Worm (Caenorhabditis elegans) whole organism, L4/young adult: ENCODE measurements around the gene srj-9.

Experiments used
- W03F9.2 ChIP-seq: fragments of 150-350 bp; optimal IDR thresholded peaks from 2 replicates; lab custom pipeline; 2014; ENCODE audit warnings: missing biosample characterization, missing genetic modification characterization
- dao-5 ChIP-seq: sonication (generic microtip); optimal IDR thresholded peaks from 2 replicates; lab custom pipeline; 2016; ENCODE audit warnings: missing genotype, missing genetic modification characterization, moderate library complexity, missing compliant biosample characterization
- him-1 ChIP-seq: sonication (generic microtip); optimal IDR thresholded peaks from 2 replicates; lab custom pipeline; 2016; ENCODE audit warnings: missing genotype, missing genetic modification reagents, missing genetic modification characterization, missing compliant biosample characterization

DNA sequence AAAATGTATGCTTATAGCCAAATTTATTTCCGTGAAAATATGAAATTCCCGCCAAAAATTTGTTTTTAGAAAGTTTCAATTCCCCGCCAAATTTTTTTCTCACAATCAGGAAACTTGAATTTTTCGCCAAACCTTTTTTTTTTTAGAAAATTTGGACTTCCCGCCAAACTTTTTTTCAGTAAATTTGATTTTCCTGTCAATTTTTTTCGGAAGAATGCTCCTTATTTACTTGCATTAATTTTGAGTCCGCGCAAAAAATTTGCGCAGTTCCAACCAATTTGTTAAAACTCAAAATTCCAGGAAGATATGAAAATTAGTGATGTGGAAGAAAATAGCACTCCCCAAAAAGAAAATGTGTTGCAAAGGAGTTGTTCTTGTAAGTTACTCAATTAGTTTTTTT lies 28.2 kb downstream of the srj-9 start, which contains the start of gene slc-28.2:
- TF ChIP-seq dao-5 (tag; lab: Kevin White, UChicago) (no peak), him-1 (tag; lab: Kevin White, UChicago) (no peak), W03F9.2 (tag; lab: Kevin White, UChicago) (no peak)
